Fruit fly (Drosophila melanogaster) Kc167 (cell line): ENCODE measurements around the gene PolA1.

ENCODE experiments used
- Myc ChIP-seq: fragments of >200 bp; optimal IDR thresholded peaks from 2 replicates; lab custom pipeline; 2017; ENCODE audit warnings: missing external identifiers
- h ChIP-seq: fragments of >200 bp; optimal IDR thresholded peaks from 3 replicates; lab custom pipeline; 2018; ENCODE audit warnings: missing external identifiers
- insv ChIP-seq: fragments of >200 bp; optimal IDR thresholded peaks from 3 replicates; lab custom pipeline; 2018; ENCODE audit warnings: missing external identifiers
- psq ChIP-seq: fragments of >200 bp; optimal IDR thresholded peaks from 2 replicates; lab custom pipeline; 2017; ENCODE audit warnings: missing external identifiers
- ttk ChIP-seq: sonication (Bioruptor generic); optimal IDR thresholded peaks from 2 replicates; lab custom pipeline; 2017; ENCODE audit warnings: missing external identifiers

DNA sequence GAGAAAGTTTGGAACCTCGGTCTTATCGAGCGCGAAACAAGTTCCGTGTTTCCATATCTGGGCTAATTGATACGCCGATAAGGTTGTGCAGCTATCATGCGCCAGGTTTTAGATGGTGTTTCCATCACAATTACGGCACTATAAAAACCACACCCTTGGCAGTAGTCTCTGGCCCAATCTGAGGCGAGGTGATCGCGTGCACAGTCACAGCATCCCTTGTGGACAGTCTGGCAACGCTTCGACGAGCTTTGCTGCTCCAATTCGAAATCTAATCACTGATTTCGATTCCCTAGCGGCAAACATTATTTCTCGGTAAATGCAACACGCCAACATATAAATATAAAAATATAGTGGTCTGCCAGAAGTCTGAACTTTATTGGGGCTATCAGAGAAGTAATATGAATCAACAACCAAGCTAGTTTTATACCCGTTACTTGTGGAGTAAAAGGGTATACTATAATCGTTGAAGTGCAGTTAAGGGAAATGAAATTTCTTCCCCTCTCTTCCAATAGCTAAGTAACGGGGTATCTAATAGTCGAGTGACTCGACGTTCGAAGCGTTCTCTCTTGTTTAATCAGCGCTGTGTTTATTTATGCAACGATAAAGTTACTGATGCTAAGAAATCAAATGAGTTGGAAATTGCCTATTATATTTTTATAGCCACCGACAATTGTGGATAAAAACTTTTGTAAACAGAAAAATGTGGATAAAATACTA is 12.6 kb downstream of the PolA1 start:
- TF ChIP-seq Myc (lab: Kevin White, UChicago) (no peak), psq (lab: Kevin White, UChicago) (no peak), insv (lab: Kevin White, UChicago) (no peak), h (lab: Kevin White, UChicago) (no peak), ttk (lab: Kevin White, UChicago) (no peak)
